Fruit fly (Drosophila melanogaster): ENCODE measurements around the gene Oga.

Oga gene

dm6 chr3R:21180391-21180796, 38.5 kb upstream of the Oga start (continued):
- TF ChIP-seq CG12769 (tag; optimal IDR thresholded peaks at IDR 0.05) (no peak), croc (GFP tag; conservative IDR thresholded peaks at IDR 0.05) (no peak), cad (GFP tag; optimal IDR thresholded peaks at IDR 0.05) (no peak), bowl (GFP tag; IDR thresholded peaks at IDR 0.05) (no peak), CG10366 (GFP tag; IDR thresholded peaks at IDR 0.05) (no peak), CG7372 (GFP tag; IDR thresholded peaks at IDR 0.05) (peak; percentile 72), Dfd (GFP tag; optimal IDR thresholded peaks at IDR 0.05) (no peak), dmrt99B (tag; optimal IDR thresholded peaks at IDR 0.05) (peak; percentile 16), jing (GFP tag; optimal IDR thresholded peaks at IDR 0.05) (no peak), Hsf (GFP tag; optimal IDR thresholded peaks at IDR 0.05) (no peak), luna (GFP tag; optimal IDR thresholded peaks at IDR 0.05) (no peak), Deaf1 (tag; optimal IDR thresholded peaks at IDR 0.05) (no peak), CG10565 (GFP tag; optimal IDR thresholded peaks at IDR 0.05) (no peak), fu2 (GFP tag; optimal IDR thresholded peaks at IDR 0.05) (no peak), exex (tag; optimal IDR thresholded peaks at IDR 0.05) (no peak), CG17385 (GFP tag; optimal IDR thresholded peaks at IDR 0.05) (no peak), CG16863 (GFP tag; optimal IDR thresholded peaks at IDR 0.05) (no peak), CG42726 (GFP tag; IDR thresholded peaks at IDR 0.05; ENCODE audit: partially characterized antibody) (no peak), C15 (GFP tag; IDR thresholded peaks at IDR 0.05) (no peak), CG1602 (GFP tag; optimal IDR thresholded peaks at IDR 0.05) (no peak), nmo (GFP tag; optimal IDR thresholded peaks at IDR 0.05) (no peak), CG10267 (tag; optimal IDR thresholded peaks at IDR 0.05) (no peak), CkIIα-i1 (GFP tag; IDR thresholded peaks at IDR 0.05) (no peak), Tbp (GFP tag; optimal IDR thresholded peaks at IDR 0.05) (no peak), CG32772 (GFP tag; IDR thresholded peaks at IDR 0.05) (no peak), br (optimal IDR thresholded peaks at IDR 0.05) (no peak), vvl (GFP tag; IDR thresholded peaks at IDR 0.05) (0 out of 2 replicates have a peak, but pooled peaks have one; percentile 16), CG8478 (optimal IDR thresholded peaks at IDR 0.05) (no peak), tin (GFP tag; optimal IDR thresholded peaks at IDR 0.05) (no peak), gem (tag; optimal IDR thresholded peaks at IDR 0.05) (peak; percentile 44), sqz (GFP tag; optimal IDR thresholded peaks at IDR 0.05) (no peak), lola (GFP tag; optimal IDR thresholded peaks at IDR 0.05) (no peak), E2f2 (GFP tag; IDR thresholded peaks at IDR 0.05) (no peak), Ssrp (tag; optimal IDR thresholded peaks at IDR 0.05) (no peak), her (GFP tag; optimal IDR thresholded peaks at IDR 0.05) (no peak), ac (GFP tag; optimal IDR thresholded peaks at IDR 0.05) (no peak), pita (GFP tag; optimal IDR thresholded peaks at IDR 0.05) (no peak), D19B (GFP tag; optimal IDR thresholded peaks at IDR 0.05) (no peak), CG14050 (GFP tag; IDR thresholded peaks at IDR 0.05) (no peak), zfh2 (GFP tag; optimal IDR thresholded peaks at IDR 0.05) (no peak), dm (GFP tag; optimal IDR thresholded peaks at IDR 0.05) (no peak), NfI (GFP tag; optimal IDR thresholded peaks at IDR 0.05) (no peak), CG16815 (GFP tag; optimal IDR thresholded peaks at IDR 0.05) (no peak), CG32532 (GFP tag; IDR thresholded peaks at IDR 0.05) (peak; percentile 47; the same call in 1 of the 2 replicates), CG10431 (GFP tag; optimal IDR thresholded peaks at IDR 0.05) (no peak), p53 (GFP tag; optimal IDR thresholded peaks at IDR 0.05) (no peak), pum (GFP tag; optimal IDR thresholded peaks at IDR 0.05) (no peak), Mes4 (GFP tag; optimal IDR thresholded peaks at IDR 0.05) (no peak), sens-2 (GFP tag; IDR thresholded peaks at IDR 0.05) (no peak), CG7556 (GFP tag; optimal IDR thresholded peaks at IDR 0.05) (peak; percentile 4), CG15514 (GFP tag; optimal IDR thresholded peaks at IDR 0.05) (peak; percentile 5), CG1792 (GFP tag; optimal IDR thresholded peaks at IDR 0.05) (no peak), schlank (tag; optimal IDR thresholded peaks at IDR 0.05) (no peak)
